Worm (Caenorhabditis elegans): ENCODE results near the gene mig-13.

ce11 chrX:4792979-4793378, 6.9 kb downstream of the mig-13 start, which contains the start of gene F43C9.1:
- no peak for TF ChIP-seq C34B4.2 (tag; optimal IDR thresholded peaks at IDR 0.05)
- no peak for TF ChIP-seq mdl-1 (tag; optimal IDR thresholded peaks at IDR 0.05)
- no peak for TF ChIP-seq lin-13 (GFP tag; optimal IDR thresholded peaks at IDR 0.05)
- no peak for TF ChIP-seq aha-1 (tag; optimal IDR thresholded peaks at IDR 0.05)

Data from whole organism, L1 larva.